Comparison of ENCODE assay signal across 5 fruit fly cellular contexts in genomic region chrX:12719152-12719779, dm6.
A peak's percentile ranks its signal among the peaks of the same experiment; 100 is the strongest.
TF ChIP-seq lines count a peak whose summit lies in the region.

No protein-coding gene starts in this region.

- no peak for TF ChIP-seq CTCF in whole organism, embryonic (GFP tag; optimal IDR thresholded peaks at IDR 0.05; lab: Kevin White, UChicago)

TF ChIP-seq in whole organism, adult, 20 proteins besides CTCF, POLR2A, EP300 and RAD21 (continues in another document):
- TF ChIP-seq CG7045 (GFP tag; optimal IDR thresholded peaks at IDR 0.05; lab: Kevin White, UChicago) (peak; percentile 58), Crg-1 (GFP tag; optimal IDR thresholded peaks at IDR 0.05; lab: Kevin White, UChicago) (no peak), Mnt (GFP tag; optimal IDR thresholded peaks at IDR 0.05; lab: Kevin White, UChicago) (peak; percentile 1), Hr96 (GFP tag; optimal IDR thresholded peaks at IDR 0.05; lab: Kevin White, UChicago) (no peak), cnc (optimal IDR thresholded peaks at IDR 0.05; lab: Kevin White, UChicago) (no peak), pad (GFP tag; optimal IDR thresholded peaks at IDR 0.05; lab: Kevin White, UChicago) (no peak), CG33017 (tag; optimal IDR thresholded peaks at IDR 0.05; lab: Kevin White, UChicago) (peak; percentile 48), CG11617 (GFP tag; optimal IDR thresholded peaks at IDR 0.05; lab: Kevin White, UChicago) (peak; percentile 68), bab1 (GFP tag; optimal IDR thresholded peaks at IDR 0.05; lab: Kevin White, UChicago) (peak; percentile 21), Clk (GFP tag; optimal IDR thresholded peaks at IDR 0.05; lab: Kevin White, UChicago) (peak; percentile 53), tj (GFP tag; optimal IDR thresholded peaks at IDR 0.05; lab: Kevin White, UChicago) (peak; percentile 66), CG12768 (GFP tag; optimal IDR thresholded peaks at IDR 0.05; lab: Kevin White, UChicago) (peak; percentile 30), CG7101 (tag; optimal IDR thresholded peaks at IDR 0.05; lab: Kevin White, UChicago) (peak; percentile 74), kay (GFP tag; lab: Kevin White, UChicago; ENCODE audit: borderline replicate concordance) (no peak), CG5204 (GFP tag; optimal IDR thresholded peaks at IDR 0.05; lab: Kevin White, UChicago) (peak; percentile 59), CG1620 (GFP tag; optimal IDR thresholded peaks at IDR 0.05; lab: Kevin White, UChicago) (peak; percentile 41), ovo (GFP tag; optimal IDR thresholded peaks at IDR 0.05; lab: Kevin White, UChicago) (no peak), cic (GFP tag; optimal IDR thresholded peaks at IDR 0.05; lab: Kevin White, UChicago) (no peak)

TF ChIP-seq in whole organism, embryonic, 481 proteins besides CTCF, POLR2A, EP300 and RAD21 (continues in another document):
- TF ChIP-seq Lim3 (GFP tag; IDR thresholded peaks at IDR 0.05; lab: Robert Waterston, UW) (no peak), CG7745 (tag; optimal IDR thresholded peaks at IDR 0.05; lab: Kevin White, UChicago) (no peak), Sox100B (GFP tag; optimal IDR thresholded peaks at IDR 0.05; lab: Kevin White, UChicago) (peak; percentile 57), hbn (GFP tag; IDR thresholded peaks at IDR 0.05; lab: Robert Waterston, UW; ENCODE audit: partially characterized antibody) (no peak), Oli (tag; optimal IDR thresholded peaks at IDR 0.05; lab: Kevin White, UChicago) (peak; percentile 76), lmd (GFP tag; IDR thresholded peaks at IDR 0.05; lab: Robert Waterston, UW) (peak; percentile 67), CG10959 (GFP tag; IDR thresholded peaks at IDR 0.05; lab: Robert Waterston, UW) (0 out of 2 replicates have a peak, but pooled peaks have one; percentile 44), Mrtf (GFP tag; IDR thresholded peaks at IDR 0.05; lab: Robert Waterston, UW) (no peak), Asciz (GFP tag; optimal IDR thresholded peaks at IDR 0.05; lab: Kevin White, UChicago) (peak; percentile 40), NfI (GFP tag; optimal IDR thresholded peaks at IDR 0.05; lab: Kevin White, UChicago) (peak; percentile 67), CG12071 (GFP tag; optimal IDR thresholded peaks at IDR 0.05; lab: Kevin White, UChicago) (peak; percentile 50), CG43689 (GFP tag; IDR thresholded peaks at IDR 0.05; lab: Robert Waterston, UW) (no peak), sna (GFP tag; IDR thresholded peaks at IDR 0.05; lab: Robert Waterston, UW; ENCODE audit: partially characterized antibody) (no peak), dpn (GFP tag; optimal IDR thresholded peaks at IDR 0.05; lab: Kevin White, UChicago) (peak; percentile 76 to 80), HHEX (GFP tag; optimal IDR thresholded peaks at IDR 0.05; lab: Kevin White, UChicago) (peak; percentile 59), CG11085 (GFP tag; IDR thresholded peaks at IDR 0.05; lab: Robert Waterston, UW) (peak; percentile 51; the same call in 1 of the 2 replicates), D (optimal IDR thresholded peaks at IDR 0.05; lab: Kevin White, UChicago) (no peak), D (GFP tag; optimal IDR thresholded peaks at IDR 0.05; lab: Kevin White, UChicago) (peak; percentile 72)

TF ChIP-seq in whole organism, prepupa, 60 proteins besides CTCF, POLR2A, EP300 and RAD21 (continues in another document):
- peak; percentile 75 for TF ChIP-seq CG8632 (GFP tag; optimal IDR thresholded peaks at IDR 0.05; lab: Kevin White, UChicago)
- peak; percentile 82 for TF ChIP-seq Hr4 (GFP tag; optimal IDR thresholded peaks at IDR 0.05; lab: Kevin White, UChicago)
- TF ChIP-seq fd85E (GFP tag; optimal IDR thresholded peaks at IDR 0.05; lab: Kevin White, UChicago) = peak; percentile 67
- TF ChIP-seq dac (GFP tag; optimal IDR thresholded peaks at IDR 0.05; lab: Kevin White, UChicago) = peak; percentile 79
- TF ChIP-seq CG11762 (GFP tag; optimal IDR thresholded peaks at IDR 0.05; lab: Kevin White, UChicago; ENCODE audit: insufficient read depth) = peak; percentile 87
- peak; percentile 85 for TF ChIP-seq CG8119 (GFP tag; IDR thresholded peaks at IDR 0.05; lab: Robert Waterston, UW)
- TF ChIP-seq CG32006 (GFP tag; optimal IDR thresholded peaks at IDR 0.05; lab: Kevin White, UChicago) = peak; percentile 88
- no peak for TF ChIP-seq CG4318 (GFP tag; optimal IDR thresholded peaks at IDR 0.05; lab: Kevin White, UChicago)
- TF ChIP-seq Eip93F (GFP tag; optimal IDR thresholded peaks at IDR 0.05; lab: Kevin White, UChicago) = peak; percentile 24
- TF ChIP-seq spab (GFP tag; optimal IDR thresholded peaks at IDR 0.05; lab: Kevin White, UChicago) = peak; percentile 85
- peak; percentile 76 for TF ChIP-seq Ets21C (GFP tag; optimal IDR thresholded peaks at IDR 0.05; lab: Kevin White, UChicago)
- TF ChIP-seq fkh (GFP tag; optimal IDR thresholded peaks at IDR 0.05; lab: Kevin White, UChicago) = no peak
- peak; percentile 85 for TF ChIP-seq net (GFP tag; optimal IDR thresholded peaks at IDR 0.05; lab: Kevin White, UChicago)
- TF ChIP-seq CG9139 (GFP tag; optimal IDR thresholded peaks at IDR 0.05; lab: Kevin White, UChicago) = peak; percentile 71
- peak; percentile 75 for TF ChIP-seq CG6276 (GFP tag; optimal IDR thresholded peaks at IDR 0.05; lab: Kevin White, UChicago)
- peak; percentile 87 for TF ChIP-seq fd59A (GFP tag; optimal IDR thresholded peaks at IDR 0.05; lab: Kevin White, UChicago)
- TF ChIP-seq CG6163 (GFP tag; IDR thresholded peaks at IDR 0.05; lab: Robert Waterston, UW) = peak; percentile 94
- peak; percentile 2 for TF ChIP-seq CG6854 (GFP tag; optimal IDR thresholded peaks at IDR 0.05; lab: Kevin White, UChicago)
- TF ChIP-seq vri (GFP tag; optimal IDR thresholded peaks at IDR 0.05; lab: Kevin White, UChicago) = peak; percentile 68

TF ChIP-seq in whole organism, pupa, 21 proteins besides CTCF, POLR2A, EP300 and RAD21:
- TF ChIP-seq CG15710 (tag; optimal IDR thresholded peaks at IDR 0.05; lab: Kevin White, UChicago) (peak; percentile 85), CG34367 (tag; optimal IDR thresholded peaks at IDR 0.05; lab: Kevin White, UChicago) (peak; percentile 86), CG17806 (tag; optimal IDR thresholded peaks at IDR 0.05; lab: Kevin White, UChicago) (peak; percentile 88), gl (tag; optimal IDR thresholded peaks at IDR 0.05; lab: Kevin White, UChicago) (peak; percentile 80), Pif1A (GFP tag; optimal IDR thresholded peaks at IDR 0.05; lab: Kevin White, UChicago) (peak; percentile 87), CG8301 (tag; optimal IDR thresholded peaks at IDR 0.05; lab: Kevin White, UChicago) (peak; percentile 84), CG13204 (GFP tag; optimal IDR thresholded peaks at IDR 0.05; lab: Kevin White, UChicago) (peak; percentile 57), CG12605 (GFP tag; IDR thresholded peaks at IDR 0.05; lab: Robert Waterston, UW) (peak; percentile 76), CG14655 (GFP tag; optimal IDR thresholded peaks at IDR 0.05; lab: Kevin White, UChicago) (peak; percentile 90), CG4496 (GFP tag; IDR thresholded peaks at IDR 0.05; lab: Robert Waterston, UW) (peak; percentile 93), EcR (GFP tag; optimal IDR thresholded peaks at IDR 0.05; lab: Kevin White, UChicago) (no peak), Ets98B (GFP tag; IDR thresholded peaks at IDR 0.05; lab: Robert Waterston, UW) (peak; percentile 75), fd96Ca (GFP tag; IDR thresholded peaks at IDR 0.05; lab: Robert Waterston, UW) (peak; percentile 90), CG10348 (GFP tag; IDR thresholded peaks at IDR 0.05; lab: Robert Waterston, UW) (peak; percentile 37; the same call in 1 of the 2 replicates), Snoo (tag; optimal IDR thresholded peaks at IDR 0.05; lab: Kevin White, UChicago) (peak; percentile 64), D1 (tag; optimal IDR thresholded peaks at IDR 0.05; lab: Kevin White, UChicago) (peak; percentile 71), Pif1B (GFP tag; optimal IDR thresholded peaks at IDR 0.05; lab: Kevin White, UChicago) (peak; percentile 81), rn (GFP tag; IDR thresholded peaks at IDR 0.05; lab: Robert Waterston, UW) (peak; percentile 77), CG32121 (GFP tag; IDR thresholded peaks at IDR 0.05; lab: Robert Waterston, UW) (peak; percentile 68), CG9948 (tag; optimal IDR thresholded peaks at IDR 0.05; lab: Kevin White, UChicago) (peak; percentile 85), CG8159 (tag; optimal IDR thresholded peaks at IDR 0.05; lab: Kevin White, UChicago) (peak; percentile 89)

TF ChIP-seq in whole organism, wandering third instar larva, 38 proteins besides CTCF, POLR2A, EP300 and RAD21 (continues in another document):
- TF ChIP-seq rgr (GFP tag; optimal IDR thresholded peaks at IDR 0.05; lab: Kevin White, UChicago) = peak; percentile 79
- TF ChIP-seq N (GFP tag; optimal IDR thresholded peaks at IDR 0.05; lab: Kevin White, UChicago) = no peak
- no peak for TF ChIP-seq GATAd (GFP tag; optimal IDR thresholded peaks at IDR 0.05; lab: Kevin White, UChicago)
- TF ChIP-seq Sp1 (GFP tag; optimal IDR thresholded peaks at IDR 0.05; lab: Kevin White, UChicago) = peak; percentile 67
- TF ChIP-seq tai (GFP tag; optimal IDR thresholded peaks at IDR 0.05; lab: Kevin White, UChicago) = peak; percentile 9
- TF ChIP-seq Vsx2 (GFP tag; optimal IDR thresholded peaks at IDR 0.05; lab: Kevin White, UChicago; ENCODE audit: partially characterized antibody) = no peak
- TF ChIP-seq Jra (GFP tag; optimal IDR thresholded peaks at IDR 0.05; lab: Kevin White, UChicago) = no peak
- peak; percentile 50 for TF ChIP-seq brk (GFP tag; optimal IDR thresholded peaks at IDR 0.05; lab: Kevin White, UChicago)
- TF ChIP-seq dl (GFP tag; optimal IDR thresholded peaks at IDR 0.05; lab: Kevin White, UChicago; ENCODE audit: insufficient read depth in 1 of 2, partially characterized antibody in 2 of 2) = no peak
- no peak for TF ChIP-seq Dif (GFP tag; optimal IDR thresholded peaks at IDR 0.05; lab: Kevin White, UChicago; ENCODE audit: partially characterized antibody)
- peak; percentile 70 for TF ChIP-seq psq (GFP tag; optimal IDR thresholded peaks at IDR 0.05; lab: Kevin White, UChicago)
- TF ChIP-seq CrebA (GFP tag; optimal IDR thresholded peaks at IDR 0.05; lab: Kevin White, UChicago; ENCODE audit: borderline replicate concordance) = no peak
- TF ChIP-seq dsf (GFP tag; optimal IDR thresholded peaks at IDR 0.05; lab: Kevin White, UChicago; ENCODE audit: borderline replicate concordance) = no peak
- TF ChIP-seq HLH106 (tag; optimal IDR thresholded peaks at IDR 0.05; lab: Kevin White, UChicago) = peak; percentile 66
- TF ChIP-seq fru (GFP tag; optimal IDR thresholded peaks at IDR 0.05; lab: Kevin White, UChicago) = peak; percentile 83
- TF ChIP-seq foxo (GFP tag; optimal IDR thresholded peaks at IDR 0.05; lab: Kevin White, UChicago) = peak in 1 of 2 experiments; percentile 86
- no peak for TF ChIP-seq jim (GFP tag; optimal IDR thresholded peaks at IDR 0.05; lab: Kevin White, UChicago)
- TF ChIP-seq Dfd (GFP tag; optimal IDR thresholded peaks at IDR 0.05; lab: Kevin White, UChicago) = no peak
- no peak for TF ChIP-seq Mio (GFP tag; optimal IDR thresholded peaks at IDR 0.05; lab: Kevin White, UChicago)
- TF ChIP-seq Hr83 (GFP tag; optimal IDR thresholded peaks at IDR 0.05; lab: Kevin White, UChicago; ENCODE audit: poor library complexity, severe bottlenecking) = no peak
- TF ChIP-seq CG9705 (GFP tag; optimal IDR thresholded peaks at IDR 0.05; lab: Kevin White, UChicago) = no peak
- no peak for TF ChIP-seq Abd-B (GFP tag; optimal IDR thresholded peaks at IDR 0.05; lab: Kevin White, UChicago)
- peak; percentile 43 for TF ChIP-seq woc (GFP tag; optimal IDR thresholded peaks at IDR 0.05; lab: Kevin White, UChicago)
